Worm (Caenorhabditis elegans): Measurements from ENCODE around the gene plp-2.

Gene plp-2

ce11 chrX:15006847-15007358 lies 24.3 kb upstream of the plp-2 start, which contains the start of gene ergi-2:
ergi-2 (minus strand) TSS chrX:15007308.
- TF ChIP-seq madf-8 (GFP tag; conservative IDR thresholded peaks at IDR 0.05) = no peak
- peak; percentile 75 to 87 for TF ChIP-seq let-607 (tag; optimal IDR thresholded peaks at IDR 0.05)
- TF ChIP-seq ZK185.1 (tag; optimal IDR thresholded peaks at IDR 0.05; ENCODE audit: poor library complexity, severe bottlenecking) = no peak
- no peak for TF ChIP-seq Y95B8A.8 (GFP tag; IDR thresholded peaks at IDR 0.05)
- TF ChIP-seq atf-7 (tag; optimal IDR thresholded peaks at IDR 0.05) = no peak
- peak; percentile 47 for TF ChIP-seq nhr-80 (tag; optimal IDR thresholded peaks at IDR 0.05)
- TF ChIP-seq F22D6.2 (tag; optimal IDR thresholded peaks at IDR 0.05) = no peak
- no peak for TF ChIP-seq let-526 (GFP tag; IDR thresholded peaks at IDR 0.05)
- peak; percentile 32 for TF ChIP-seq attf-5 (GFP tag; optimal IDR thresholded peaks at IDR 0.05)
- TF ChIP-seq snpc-1.1 (tag; optimal IDR thresholded peaks at IDR 0.05; ENCODE audit: insufficient read depth) = no peak
- TF ChIP-seq sea-2 (GFP tag; IDR thresholded peaks at IDR 0.05) = no peak
- TF ChIP-seq Y67H2A.10 (GFP tag; conservative IDR thresholded peaks at IDR 0.05) = no peak
- no peak for TF ChIP-seq ztf-22 (GFP tag; optimal IDR thresholded peaks at IDR 0.05)

DNA sequence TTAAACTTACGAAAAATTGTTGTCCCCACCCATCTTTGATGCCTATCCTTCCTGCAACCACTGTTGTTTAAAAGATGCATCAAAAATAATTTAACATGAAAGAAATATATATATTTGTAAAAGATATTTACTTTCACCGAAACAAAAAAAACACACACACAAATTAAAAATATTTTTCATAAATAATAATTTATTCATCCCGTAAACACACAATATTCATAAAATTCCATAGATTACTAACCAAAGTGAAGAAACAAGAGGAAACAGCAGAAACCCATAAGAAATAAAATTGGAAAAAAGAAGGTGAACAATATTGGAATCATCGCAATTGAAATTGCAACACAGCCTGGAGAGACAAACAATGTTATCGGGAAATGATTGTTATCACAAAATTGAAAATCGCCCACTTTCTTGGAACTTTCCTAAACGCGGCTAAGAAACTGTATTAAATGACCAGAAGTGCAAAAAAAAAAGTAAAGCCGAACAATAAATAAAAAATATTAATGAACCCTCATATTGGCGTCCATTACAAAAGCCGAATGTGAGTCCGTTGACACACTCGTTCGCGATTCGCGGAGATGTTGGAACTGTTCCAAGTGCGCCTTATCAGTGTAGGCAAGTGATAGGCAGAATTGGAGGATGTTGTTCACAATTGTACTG lies 21.4 kb upstream of the plp-2 start, which contains the start of gene slc-25A18.1:
Gene slc-25A18.1, minus strand, starts transcription at position 51 of the 660 bp plus-strand sequence.
- TF ChIP-seq lin-26 (GFP tag; IDR thresholded peaks at IDR 0.05) (no peak), nhr-80 (tag; optimal IDR thresholded peaks at IDR 0.05) (peak; percentile 37), rec-8 (tag; optimal IDR thresholded peaks at IDR 0.05) (no peak), mxl-1 (tag; optimal IDR thresholded peaks at IDR 0.05) (no peak)

ce11 chrX:14999101-14999500 lies 16.5 kb upstream of the plp-2 start, which contains the start of gene cutl-3:
cutl-3 (minus strand) TSS chrX:14999201.
- TF ChIP-seq mxl-1 (tag; optimal IDR thresholded peaks at IDR 0.05) = no peak
- no peak for TF ChIP-seq C17E4.6 (GFP tag; IDR thresholded peaks at IDR 0.05)
- TF ChIP-seq ceh-91 (GFP tag; IDR thresholded peaks at IDR 0.05) = no peak

DNA sequence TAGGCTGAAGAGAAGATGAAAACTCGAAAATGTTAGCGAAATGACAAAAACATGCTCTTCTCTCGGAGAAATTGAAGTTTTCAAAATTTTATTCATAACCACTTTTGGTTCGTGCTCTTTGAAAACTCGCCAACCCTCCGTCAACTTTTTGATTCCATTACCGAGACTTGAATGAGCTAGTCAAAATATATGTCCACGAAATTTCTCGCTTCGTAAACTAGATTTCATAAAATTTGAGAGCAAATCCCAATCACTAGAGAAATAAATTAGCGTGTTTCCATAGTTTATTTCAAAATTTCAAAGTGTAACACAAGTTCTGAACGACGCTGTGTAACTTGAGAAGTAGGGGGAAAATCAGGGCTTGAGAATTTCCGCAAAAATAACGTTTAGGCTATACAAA lies 11.1 kb upstream of the plp-2 start:
- TF ChIP-seq snpc-1.3 (tag; optimal IDR thresholded peaks at IDR 0.05; ENCODE audit: insufficient read depth) (no peak), cebp-1 (GFP tag; IDR thresholded peaks at IDR 0.05) (no peak), cebp-1 (tag; optimal IDR thresholded peaks at IDR 0.05) (no peak), pha-4 (tag; optimal IDR thresholded peaks at IDR 0.05) (no peak)

DNA sequence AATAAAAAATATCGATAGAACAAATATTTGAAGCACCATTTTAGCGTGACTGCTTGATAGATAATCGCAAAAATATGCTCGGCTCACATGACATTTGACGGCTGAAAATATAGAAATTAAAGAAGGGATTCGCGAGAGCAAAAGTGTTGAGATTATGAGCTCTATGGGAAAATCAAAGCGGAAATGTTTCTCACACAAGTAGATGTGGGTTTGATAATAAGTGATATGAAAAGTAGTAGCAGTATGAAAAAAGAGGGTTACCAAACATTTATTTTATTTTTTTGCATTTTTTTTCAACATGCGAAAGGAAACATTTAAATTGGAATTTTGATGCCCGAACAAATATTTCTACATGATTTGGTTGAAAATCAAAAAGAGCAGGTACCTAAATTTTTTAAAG lies 8.7 kb upstream of the plp-2 start, which contains the start of gene iglr-1:
Gene iglr-1, minus strand, starts transcription at position 101 of the 400 bp plus-strand sequence.
- TF ChIP-seq madf-3 (GFP tag; IDR thresholded peaks at IDR 0.05) = no peak
- no peak for TF ChIP-seq Y53F4B.3 (GFP tag; IDR thresholded peaks at IDR 0.05)
- TF ChIP-seq F22D6.2 (tag; optimal IDR thresholded peaks at IDR 0.05) = no peak
- no peak for TF ChIP-seq egrh-3 (GFP tag; IDR thresholded peaks at IDR 0.05)
- no peak for TF ChIP-seq B0336.3 (GFP tag; IDR thresholded peaks at IDR 0.05)
- no peak for TF ChIP-seq ztf-25 (GFP tag; IDR thresholded peaks at IDR 0.05)
- no peak for TF ChIP-seq snpc-1.1 (tag; optimal IDR thresholded peaks at IDR 0.05; ENCODE audit: insufficient read depth)
- TF ChIP-seq egl-18 (GFP tag; IDR thresholded peaks at IDR 0.05) = no peak
- TF ChIP-seq nhr-90 (tag; optimal IDR thresholded peaks at IDR 0.05) = no peak
- no peak for TF ChIP-seq nfyb-1 (GFP tag; IDR thresholded peaks at IDR 0.05)
- TF ChIP-seq mes-4 (tag; optimal IDR thresholded peaks at IDR 0.05) = no peak

Data from whole organism, young adult.